Worm (Caenorhabditis elegans) whole organism, late embryonic: ENCODE measurements around the gene sek-6.

ENCODE experiments used
- ahr-1 ChIP-seq: sonication (generic microtip); optimal IDR thresholded peaks from 2 replicates; lab custom pipeline; 2016; ENCODE audit warnings: missing genetic modification characterization, missing compliant biosample characterization
- ceh-14 ChIP-seq: sonication (generic microtip); optimal IDR thresholded peaks from 2 replicates; lab custom pipeline; 2016; ENCODE audit warnings: missing genotype, missing genetic modification characterization, missing compliant biosample characterization
- nfya-1 ChIP-seq: sonication (generic microtip); optimal IDR thresholded peaks from 2 replicates; lab custom pipeline; 2017; ENCODE audit warnings: missing genetic modification characterization, mild to moderate bottlenecking, missing compliant biosample characterization, antibody characterized with exemption, moderate library complexity
- tbx-2 ChIP-seq: sonication (generic microtip); optimal IDR thresholded peaks from 2 replicates; lab custom pipeline; 2016; ENCODE audit warnings: missing genetic modification characterization, missing compliant biosample characterization
- zip-5 ChIP-seq: sonication (generic microtip); optimal IDR thresholded peaks from 2 replicates; lab custom pipeline; 2016; ENCODE audit warnings: missing genetic modification characterization, missing compliant biosample characterization

DNA sequence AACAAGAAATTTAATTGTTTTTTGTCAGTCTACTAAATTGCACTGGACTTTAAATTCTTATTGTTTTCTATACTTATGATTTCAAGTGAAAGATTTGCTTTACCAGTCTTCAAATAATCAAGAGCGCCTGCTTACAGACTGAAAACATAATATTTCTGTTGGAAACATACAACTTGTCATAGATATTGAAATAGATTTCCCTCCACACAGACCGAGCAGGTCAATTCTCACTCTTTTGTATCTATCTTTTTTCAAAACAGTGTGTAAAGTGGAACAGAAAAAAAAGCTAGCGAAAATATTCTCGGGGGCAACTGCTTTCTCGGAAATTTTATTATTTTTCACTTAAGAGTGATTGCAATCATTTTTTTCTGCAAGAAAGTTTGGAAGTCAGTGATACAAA is 47.7 kb downstream of the sek-6 start:
- TF ChIP-seq nfya-1 (no peak), tbx-2 (tag; lab: Kevin White, UChicago) (no peak), ahr-1 (no peak), zip-5 (tag; lab: Kevin White, UChicago) (no peak), ceh-14 (no peak)
